Worm (Caenorhabditis elegans) whole organism, L1 larva: ENCODE data around the gene Y45F10D.16.

ENCODE experiments used
- C04F5.9 ChIP-seq: sonication (generic microtip); optimal IDR thresholded peaks from 2 replicates; lab custom pipeline; 2016; ENCODE audit warnings: missing genetic modification characterization, missing compliant biosample characterization
- C16A3.4 ChIP-seq: fragments of 150-350 bp; optimal IDR thresholded peaks from 2 replicates; lab custom pipeline; 2014; ENCODE audit warnings: missing biosample characterization, missing genetic modification characterization
- C34B4.2 ChIP-seq: sonication (generic microtip); optimal IDR thresholded peaks from 2 replicates; lab custom pipeline; 2017; ENCODE audit warnings: mild to moderate bottlenecking, missing genetic modification characterization, missing compliant biosample characterization
- Y116A8C.19 ChIP-seq: sonication (generic microtip); optimal IDR thresholded peaks from 2 replicates; lab custom pipeline; 2016; ENCODE audit warnings: missing compliant biosample characterization, missing genetic modification characterization, borderline replicate concordance
- alr-1 ChIP-seq: fragments of 200-800 bp; sonication (Bioruptor generic); optimal IDR thresholded peaks from 2 replicates; lab custom pipeline; 2018; ENCODE audit warnings: borderline replicate concordance, mild to moderate bottlenecking, missing genetic modification characterization, missing compliant biosample characterization
- aly-2 ChIP-seq: fragments of 150-350 bp; optimal IDR thresholded peaks from 2 replicates; lab custom pipeline; 2014; ENCODE audit warnings: missing biosample characterization, missing genetic modification characterization
- ama-1 ChIP-seq: fragments of 150-350 bp; optimal IDR thresholded peaks from 2 replicates; lab custom pipeline; 2014
- ceh-8 ChIP-seq: fragments of 200-800 bp; sonication (Bioruptor generic); optimal IDR thresholded peaks from 2 replicates; lab custom pipeline; 2018; ENCODE audit warnings: mild to moderate bottlenecking, missing genetic modification characterization, moderate library complexity, missing compliant biosample characterization
- ceh-88 ChIP-seq: fragments of 200-800 bp; sonication (Bioruptor generic); IDR thresholded peaks from 2 replicates; pipeline ENCODE4 v1.3.6; 2022; ENCODE audit warnings: missing genetic modification characterization, missing compliant biosample characterization
- ces-1 ChIP-seq: fragments of 150-350 bp; optimal IDR thresholded peaks from 2 replicates; lab custom pipeline; 2014; ENCODE audit warnings: missing biosample characterization, missing genetic modification reagents, missing genetic modification characterization
- dpl-1 ChIP-seq, 3 experiments: fragments of 150-350 bp in 2 of 3; sonication (generic microtip) in 1 of 3; optimal IDR thresholded peaks; 2 replicates each; lab custom pipeline; 2014 to 2017; ENCODE audit warnings: missing biosample characterization in 3 of 3, missing genetic modification characterization in 3 of 3, missing genetic modification reagents in 3 of 3
- efl-1 ChIP-seq, 4 experiments: fragments of 150-350 bp; optimal IDR thresholded peaks in 3 of 4; peaks in 1 of 4; 1 replicate in 1 of 4; 2 replicates in 3 of 4; lab custom pipeline; 2014; ENCODE audit warnings: missing biosample characterization in 2 of 4, missing genetic modification characterization in 2 of 4, missing genetic modification reagents in 2 of 4
- efl-3 ChIP-seq: fragments of 200-800 bp; sonication (Bioruptor generic); optimal IDR thresholded peaks from 2 replicates; lab custom pipeline; 2018; ENCODE audit warnings: mild to moderate bottlenecking, missing genetic modification characterization, missing compliant biosample characterization
- egl-13 ChIP-seq: sonication (generic microtip); optimal IDR thresholded peaks from 2 replicates; lab custom pipeline; 2016; ENCODE audit warnings: missing genotype, missing genetic modification reagents, missing genetic modification characterization, missing compliant biosample characterization
- elt-2 ChIP-seq: sonication (generic microtip); optimal IDR thresholded peaks from 2 replicates; lab custom pipeline; 2016; ENCODE audit warnings: missing genetic modification characterization, mild to moderate bottlenecking, inconsistent platforms, missing compliant biosample characterization, missing genetic modification reagents
- ets-5 ChIP-seq: fragments of 200-800 bp; sonication (Bioruptor generic); IDR thresholded peaks from 2 replicates; pipeline ENCODE4 v1.3.6; 2022; ENCODE audit warnings: missing genetic modification characterization, missing compliant biosample characterization
- fkh-10 ChIP-seq: sonication (generic microtip); optimal IDR thresholded peaks from 2 replicates; lab custom pipeline; 2017; ENCODE audit warnings: missing biosample characterization, missing genetic modification reagents, missing genetic modification characterization
- fkh-4 ChIP-seq: sonication (generic microtip); optimal IDR thresholded peaks from 2 replicates; lab custom pipeline; 2016; ENCODE audit warnings: missing compliant biosample characterization, missing genetic modification characterization, borderline replicate concordance
- hlh-17 ChIP-seq: fragments of 200-800 bp; sonication (Bioruptor generic); optimal IDR thresholded peaks from 2 replicates; lab custom pipeline; 2018; ENCODE audit warnings: missing genetic modification characterization, mild to moderate bottlenecking, missing compliant biosample characterization, moderate library complexity, borderline replicate concordance
- hlh-4 ChIP-seq: sonication (generic microtip); optimal IDR thresholded peaks from 2 replicates; lab custom pipeline; 2016; ENCODE audit warnings: mild to moderate bottlenecking, missing genetic modification characterization, missing compliant biosample characterization
- irx-1 ChIP-seq: sonication (generic microtip); optimal IDR thresholded peaks from 2 replicates; lab custom pipeline; 2016; ENCODE audit warnings: missing genetic modification characterization, missing compliant biosample characterization
- isw-1 ChIP-seq: fragments of 200-800 bp; sonication (Bioruptor generic); IDR thresholded peaks from 2 replicates; pipeline ENCODE4 v1.3.6; 2022; ENCODE audit warnings: missing genetic modification characterization, missing compliant biosample characterization
- lin-15B ChIP-seq: fragments of 150-350 bp; sonication (generic microtip); optimal IDR thresholded peaks from 3 replicates; lab custom pipeline; 2014; ENCODE audit warnings: missing biosample characterization, missing genetic modification characterization
- lin-39 ChIP-seq: fragments of 150-350 bp; optimal IDR thresholded peaks from 2 replicates; lab custom pipeline; 2014; ENCODE audit warnings: missing biosample characterization, missing genetic modification reagents, missing genetic modification characterization
- lir-3 ChIP-seq: sonication (generic microtip); optimal IDR thresholded peaks from 2 replicates; lab custom pipeline; 2016; ENCODE audit warnings: mild to moderate bottlenecking, missing genetic modification characterization, moderate library complexity, missing compliant biosample characterization; ENCODE audit not compliant: poor library complexity
- lsy-2 ChIP-seq, 2 experiments: fragments of 150-350 bp; optimal IDR thresholded peaks; 2 replicates each; lab custom pipeline; 2014; ENCODE audit warnings: missing biosample characterization in 2 of 2, missing genetic modification characterization in 2 of 2
- mab-9 ChIP-seq: fragments of 200-800 bp; sonication (Bioruptor generic); IDR thresholded peaks from 2 replicates; pipeline ENCODE4 v1.3.6; 2022; ENCODE audit warnings: missing genetic modification reagents, missing genetic modification characterization, missing compliant biosample characterization
- mef-2 ChIP-seq: fragments of 150-350 bp; optimal IDR thresholded peaks from 2 replicates; lab custom pipeline; 2014; ENCODE audit warnings: missing biosample characterization, missing genetic modification characterization
- mep-1 ChIP-seq: fragments of 150-350 bp; optimal IDR thresholded peaks from 2 replicates; lab custom pipeline; 2014; ENCODE audit warnings: missing biosample characterization, missing genetic modification characterization
- nhr-11 ChIP-seq: fragments of 150-350 bp; optimal IDR thresholded peaks from 2 replicates; lab custom pipeline; 2014; ENCODE audit warnings: missing biosample characterization, missing genetic modification characterization
- nhr-19 ChIP-seq: fragments of 200-800 bp; sonication (Bioruptor generic); conservative IDR thresholded peaks from 2 replicates; pipeline ENCODE4 v1.3.6; 2022; ENCODE audit warnings: missing genetic modification characterization, missing compliant biosample characterization
- nhr-237 ChIP-seq: fragments of 150-350 bp; optimal IDR thresholded peaks from 2 replicates; lab custom pipeline; 2014; ENCODE audit warnings: missing biosample characterization, missing genetic modification characterization
- nhr-28 ChIP-seq: fragments of 150-350 bp; optimal IDR thresholded peaks from 2 replicates; lab custom pipeline; 2014; ENCODE audit warnings: missing biosample characterization, missing genetic modification characterization
- nhr-71 ChIP-seq: sonication (generic microtip); optimal IDR thresholded peaks from 2 replicates; lab custom pipeline; 2016; ENCODE audit warnings: mild to moderate bottlenecking, missing genetic modification characterization, moderate library complexity, missing compliant biosample characterization
- nhr-76 ChIP-seq: sonication (generic microtip); optimal IDR thresholded peaks from 2 replicates; lab custom pipeline; 2017; ENCODE audit warnings: missing biosample characterization, missing genetic modification characterization
- nhr-77 ChIP-seq: fragments of 150-350 bp; optimal IDR thresholded peaks from 2 replicates; lab custom pipeline; 2014; ENCODE audit warnings: missing biosample characterization, missing genetic modification characterization
- nhr-90 ChIP-seq: sonication (generic microtip); optimal IDR thresholded peaks from 2 replicates; lab custom pipeline; 2016; ENCODE audit warnings: mild to moderate bottlenecking, missing genetic modification characterization, missing compliant biosample characterization; ENCODE audit not compliant: poor library complexity
- pax-3 ChIP-seq: fragments of 200-800 bp; sonication (Bioruptor generic); optimal IDR thresholded peaks from 2 replicates; lab custom pipeline; 2018; ENCODE audit warnings: mild to moderate bottlenecking, missing genetic modification characterization, moderate library complexity, missing compliant biosample characterization
- pqm-1 ChIP-seq: sonication (generic microtip); optimal IDR thresholded peaks from 3 replicates; lab custom pipeline; 2017; ENCODE audit warnings: missing biosample characterization, missing genetic modification characterization
- rnt-1 ChIP-seq: sonication (generic microtip); optimal IDR thresholded peaks from 2 replicates; lab custom pipeline; 2016; ENCODE audit warnings: mild to moderate bottlenecking, missing genetic modification characterization, moderate library complexity, missing compliant biosample characterization
- skn-1 ChIP-seq: fragments of 150-350 bp; optimal IDR thresholded peaks from 2 replicates; lab custom pipeline; 2014; ENCODE audit warnings: missing biosample characterization, missing genetic modification characterization
- snpc-4 ChIP-seq: fragments of 150-350 bp; optimal IDR thresholded peaks from 2 replicates; lab custom pipeline; 2014; ENCODE audit warnings: missing biosample characterization, missing genetic modification characterization
- snu-23 ChIP-seq: sonication (generic microtip); optimal IDR thresholded peaks from 2 replicates; lab custom pipeline; 2016; ENCODE audit warnings: missing genetic modification characterization, missing compliant biosample characterization
- sox-4 ChIP-seq: sonication (generic microtip); optimal IDR thresholded peaks from 2 replicates; lab custom pipeline; 2016; ENCODE audit warnings: missing genetic modification characterization, missing compliant biosample characterization
- sptf-1 ChIP-seq: fragments of 150-350 bp; optimal IDR thresholded peaks from 2 replicates; lab custom pipeline; 2014; ENCODE audit warnings: missing biosample characterization, missing genetic modification characterization
- sup-37 ChIP-seq: fragments of 200-800 bp; sonication (Bioruptor generic); optimal IDR thresholded peaks from 2 replicates; lab custom pipeline; 2018; ENCODE audit warnings: mild to moderate bottlenecking, missing genetic modification characterization, missing compliant biosample characterization
- swsn-7 ChIP-seq: sonication (generic microtip); optimal IDR thresholded peaks from 2 replicates; lab custom pipeline; 2016; ENCODE audit warnings: missing genetic modification characterization, missing compliant biosample characterization
- unc-130 ChIP-seq: fragments of 150-350 bp; optimal IDR thresholded peaks from 2 replicates; lab custom pipeline; 2017; ENCODE audit warnings: missing biosample characterization, missing genetic modification characterization, inconsistent platforms
- unc-30 ChIP-seq: sonication (generic microtip); optimal IDR thresholded peaks from 2 replicates; lab custom pipeline; 2017; ENCODE audit warnings: missing biosample characterization, missing genetic modification characterization
- unc-62 ChIP-seq: fragments of 150-350 bp; optimal IDR thresholded peaks from 2 replicates; lab custom pipeline; 2014; ENCODE audit warnings: missing biosample characterization, missing genetic modification reagents, missing genetic modification characterization
- unc-86 ChIP-seq: sonication (generic microtip); optimal IDR thresholded peaks from 2 replicates; lab custom pipeline; 2016; ENCODE audit warnings: missing genetic modification characterization, missing compliant biosample characterization
- zip-4 ChIP-seq: fragments of 200-800 bp; sonication (Bioruptor generic); optimal IDR thresholded peaks from 2 replicates; lab custom pipeline; 2018; ENCODE audit warnings: mild to moderate bottlenecking, missing genetic modification characterization, moderate library complexity, missing compliant biosample characterization
- ztf-11 ChIP-seq, 2 experiments: sonication (generic microtip); optimal IDR thresholded peaks; 2 replicates each; lab custom pipeline; 2016 to 2017; ENCODE audit warnings: missing genetic modification characterization in 2 of 2, missing biosample characterization in 1 of 2, missing compliant biosample characterization in 1 of 2

Gene Y45F10D.16

DNA sequence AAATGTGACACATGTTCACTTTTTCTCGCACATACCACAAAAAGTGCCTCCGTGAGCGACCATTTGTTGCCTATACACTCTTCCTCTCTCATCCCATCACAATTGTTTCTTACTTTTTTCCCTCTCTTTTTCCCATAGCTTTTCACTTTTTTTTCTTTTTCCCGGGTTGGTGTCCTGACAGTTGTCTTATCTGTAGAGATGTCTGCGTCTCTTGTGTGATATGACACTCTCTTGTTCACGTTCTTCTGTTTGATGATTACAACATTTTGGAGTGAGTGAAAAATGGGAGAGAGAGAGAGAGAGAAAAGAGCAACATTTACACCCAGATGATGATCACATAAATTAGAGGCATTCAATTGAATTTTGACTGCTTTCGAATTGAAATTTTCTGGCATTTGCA lies 50.1 kb downstream of the Y45F10D.16 start (continued):
- peak; percentile 69 for TF ChIP-seq elt-2 (tag; lab: Kevin White, UChicago)
- peak; percentile 17 for TF ChIP-seq mep-1 (tag; lab: Kevin White, UChicago)
- no peak for TF ChIP-seq C34B4.2 (tag; lab: Kevin White, UChicago)
- no peak for TF ChIP-seq alr-1 (tag; lab: Kevin White, UChicago)
- TF ChIP-seq efl-1 (optimal IDR thresholded peaks at IDR 0.05; lab: Kevin White, UChicago): peak; percentile 56 to 57
- peak; percentile 22 to 92 for TF ChIP-seq efl-1 (GFP tag; optimal IDR thresholded peaks at IDR 0.05 in 1 of 2; lab: Kevin White, UChicago)
- TF ChIP-seq lin-15B: no peak
- TF ChIP-seq ama-1: no peak
- TF ChIP-seq ceh-88 (GFP tag; lab: Robert Waterston, UW): no peak
- TF ChIP-seq hlh-4: no peak
- TF ChIP-seq efl-3 (GFP tag; lab: Kevin White, UChicago): no peak
- no peak for TF ChIP-seq nhr-237
- no peak for TF ChIP-seq mef-2
- TF ChIP-seq ztf-11 (tag; optimal IDR thresholded peaks at IDR 0.05; lab: Kevin White, UChicago): no peak
- TF ChIP-seq ets-5 (GFP tag; lab: Robert Waterston, UW): no peak
- no peak for TF ChIP-seq mab-9
- TF ChIP-seq lsy-2 (tag; optimal IDR thresholded peaks at IDR 0.05; lab: Kevin White, UChicago): peak; percentile 53 to 81
- no peak for TF ChIP-seq nhr-90 (tag; lab: Kevin White, UChicago)
- peak; percentile 88 for TF ChIP-seq nhr-71 (tag; lab: Kevin White, UChicago)
- TF ChIP-seq lin-39 (tag; lab: Kevin White, UChicago): peak; percentile 11
- no peak for TF ChIP-seq zip-4 (GFP tag; lab: Kevin White, UChicago)
- TF ChIP-seq dpl-1 (GFP tag; optimal IDR thresholded peaks at IDR 0.05; lab: Kevin White, UChicago): peak in 2 of 3 experiments; percentile 21 to 24
- TF ChIP-seq C04F5.9 (tag; lab: Kevin White, UChicago): no peak
- TF ChIP-seq snu-23: peak; percentile 72
- TF ChIP-seq C16A3.4 (tag; lab: Kevin White, UChicago): peak; percentile 48
- no peak for TF ChIP-seq snpc-4 (tag; lab: Kevin White, UChicago)
- no peak for TF ChIP-seq unc-62 (GFP tag; lab: Kevin White, UChicago)
- TF ChIP-seq fkh-10 (GFP tag; lab: Kevin White, UChicago): no peak
- peak; percentile 18 for TF ChIP-seq unc-130 (tag; lab: Kevin White, UChicago)
- TF ChIP-seq nhr-11 (tag; lab: Kevin White, UChicago): no peak
- peak; percentile 9 for TF ChIP-seq skn-1 (tag; lab: Kevin White, UChicago)
- no peak for TF ChIP-seq irx-1
- TF ChIP-seq pax-3 (tag; lab: Kevin White, UChicago): no peak
- no peak for TF ChIP-seq nhr-77 (tag; lab: Kevin White, UChicago)
- TF ChIP-seq nhr-19: peak; percentile 65
- no peak for TF ChIP-seq sup-37 (GFP tag; lab: Kevin White, UChicago)
- no peak for TF ChIP-seq nhr-28 (tag; lab: Kevin White, UChicago)
- TF ChIP-seq fkh-4 (tag; lab: Kevin White, UChicago): no peak
- TF ChIP-seq rnt-1 (tag; lab: Kevin White, UChicago): peak; percentile 87
- TF ChIP-seq nhr-76: no peak
- TF ChIP-seq aly-2 (tag; lab: Kevin White, UChicago): no peak
- TF ChIP-seq ceh-8: no peak
- peak; percentile 47 for TF ChIP-seq swsn-7
- TF ChIP-seq pqm-1 (tag; lab: Kevin White, UChicago): peak; percentile 29
- TF ChIP-seq unc-30 (tag; lab: Kevin White, UChicago): no peak
- TF ChIP-seq hlh-17 (GFP tag; lab: Kevin White, UChicago): no peak
- no peak for TF ChIP-seq sptf-1 (tag; lab: Kevin White, UChicago)
- TF ChIP-seq sox-4 (tag; lab: Kevin White, UChicago): no peak
- TF ChIP-seq unc-86: no peak
- no peak for TF ChIP-seq isw-1 (GFP tag; lab: Robert Waterston, UW)
- TF ChIP-seq lir-3: no peak
- no peak for TF ChIP-seq ces-1
- no peak for TF ChIP-seq egl-13 (tag; lab: Kevin White, UChicago)
- no peak for TF ChIP-seq Y116A8C.19 (tag; lab: Kevin White, UChicago)
